Worm (Caenorhabditis elegans) whole organism, young adult: Measurements from ENCODE around the gene idpc-7.

Experiments
- B0261.1 ChIP-seq: sonication (generic microtip); optimal IDR thresholded peaks from 2 replicates; lab custom pipeline; 2016; ENCODE audit warnings: mild to moderate bottlenecking, missing genetic modification characterization, moderate library complexity, missing compliant biosample characterization
- F49E8.2 ChIP-seq: sonication (generic microtip); optimal IDR thresholded peaks from 3 replicates; lab custom pipeline; 2017; ENCODE audit warnings: missing genetic modification characterization, mild to moderate bottlenecking, missing compliant biosample characterization, antibody characterized with exemption, moderate library complexity; ENCODE audit not compliant: insufficient read depth
- F57C9.4 ChIP-seq: sonication (generic microtip); optimal IDR thresholded peaks from 2 replicates; lab custom pipeline; 2017; ENCODE audit warnings: mild to moderate bottlenecking, missing genetic modification characterization, missing compliant biosample characterization
- K12H6.12 ChIP-seq: fragments of 200-800 bp; sonication (Bioruptor generic); optimal IDR thresholded peaks from 2 replicates; lab custom pipeline; 2018; ENCODE audit warnings: mild to moderate bottlenecking, missing genetic modification characterization, missing compliant biosample characterization
- Y53F4B.3 ChIP-seq: fragments of 200-800 bp; sonication (Bioruptor generic); IDR thresholded peaks from 2 replicates; pipeline ENCODE4 v1.3.6; 2022; ENCODE audit warnings: missing genetic modification reagents, missing genetic modification characterization, missing compliant biosample characterization
- attf-6 ChIP-seq: fragments of 200-800 bp; sonication (Bioruptor generic); IDR thresholded peaks from 2 replicates; pipeline ENCODE4 v1.3.6; 2022; ENCODE audit warnings: missing genetic modification reagents, missing genetic modification characterization, missing compliant biosample characterization
- lag-1 ChIP-seq: fragments of 200-800 bp; sonication (Bioruptor generic); IDR thresholded peaks from 2 replicates; pipeline ENCODE4 v1.3.6; 2022; ENCODE audit warnings: missing genetic modification reagents, missing genetic modification characterization, missing compliant biosample characterization
- lin-54 ChIP-seq: fragments of 200-800 bp; sonication (Bioruptor generic); optimal IDR thresholded peaks from 2 replicates; lab custom pipeline; 2018; ENCODE audit warnings: mild to moderate bottlenecking, missing genetic modification characterization, missing compliant biosample characterization
- pha-4 ChIP-seq: fragments of 150-350 bp; sonication (generic microtip); optimal IDR thresholded peaks from 2 replicates; lab custom pipeline; 2014; ENCODE audit warnings: missing biosample characterization, missing genetic modification reagents, missing genetic modification characterization
- snpc-4 ChIP-seq, 5 experiments: fragments of 150-350 bp in 1 of 5; sonication (generic microtip) in 4 of 5; optimal IDR thresholded peaks; 2 replicates each; lab custom pipeline; 2014 to 2018; ENCODE audit warnings: missing genetic modification characterization in 5 of 5, missing biosample characterization in 3 of 5, antibody characterized with exemption in 2 of 5, mild to moderate bottlenecking in 2 of 5, missing compliant biosample characterization in 2 of 5, missing genotype in 2 of 5, moderate library complexity in 2 of 5, missing genetic modification reagents in 1 of 5
- tbx-9 ChIP-seq: sonication (generic microtip); optimal IDR thresholded peaks from 2 replicates; lab custom pipeline; 2016; ENCODE audit warnings: borderline replicate concordance, missing genetic modification characterization, inconsistent platforms, missing compliant biosample characterization
- unc-130 ChIP-seq: sonication (generic microtip); optimal IDR thresholded peaks from 2 replicates; lab custom pipeline; 2016; ENCODE audit warnings: missing genetic modification reagents, missing genetic modification characterization, missing compliant biosample characterization
- unc-62 ChIP-seq: fragments of 150-350 bp; optimal IDR thresholded peaks from 2 replicates; lab custom pipeline; 2014; ENCODE audit warnings: missing biosample characterization, missing genetic modification reagents, missing genetic modification characterization
- xnd-1 ChIP-seq: sonication (generic microtip); optimal IDR thresholded peaks from 2 replicates; lab custom pipeline; 2016; ENCODE audit warnings: missing genotype, missing genetic modification reagents, missing genetic modification characterization, missing compliant biosample characterization

ce11 chrV:9620417-9620816 lies 1.6 kb upstream of the idpc-7 start:
- no peak for TF ChIP-seq lin-54 (GFP tag; lab: Kevin White, UChicago)
- TF ChIP-seq pha-4, result no peak
- TF ChIP-seq Y53F4B.3, result no peak
- TF ChIP-seq K12H6.12 (tag; lab: Kevin White, UChicago), result no peak
- TF ChIP-seq tbx-9 (tag; lab: Kevin White, UChicago), result no peak
- TF ChIP-seq B0261.1 (tag; lab: Kevin White, UChicago), result no peak
- TF ChIP-seq lag-1 (GFP tag; lab: Robert Waterston, UW), result no peak
- no peak for TF ChIP-seq attf-6 (GFP tag; lab: Robert Waterston, UW)
- no peak for TF ChIP-seq F49E8.2
- no peak for TF ChIP-seq unc-62 (GFP tag; lab: Kevin White, UChicago)
- TF ChIP-seq snpc-4 (GFP tag; optimal IDR thresholded peaks at IDR 0.05; lab: Kevin White, UChicago), result no peak
- TF ChIP-seq snpc-4 (tag; optimal IDR thresholded peaks at IDR 0.05; lab: Kevin White, UChicago), result no peak
- TF ChIP-seq unc-130 (GFP tag; lab: Kevin White, UChicago), result no peak
- no peak for TF ChIP-seq F57C9.4 (tag; lab: Kevin White, UChicago)
- TF ChIP-seq xnd-1, result no peak
